Worm (Caenorhabditis elegans): Measurements from ENCODE around the gene Y38C1AA.12.

DNA sequence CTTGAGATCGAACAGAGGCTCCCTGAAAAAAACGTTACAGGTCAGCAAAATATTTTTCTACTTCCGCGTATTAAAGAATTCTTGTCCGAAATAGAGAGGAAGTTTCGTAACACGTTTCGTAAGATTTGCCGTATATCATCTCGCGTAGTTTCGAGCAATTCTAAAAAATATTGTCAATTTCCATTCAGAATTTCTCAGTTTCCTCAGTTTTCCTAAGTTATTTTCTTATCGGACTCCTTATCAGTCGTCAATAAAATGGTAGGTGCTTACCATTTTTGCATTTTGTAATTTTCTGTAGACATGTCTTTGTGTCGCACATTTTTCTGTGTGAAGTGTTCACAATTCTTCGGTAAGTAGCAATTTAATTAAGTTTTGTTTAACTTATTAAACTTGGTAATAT lies 32.2 kb upstream of the Y38C1AA.12 start, which contains the start of gene Y38C1AA.19:
- TF ChIP-seq skn-1 (tag; optimal IDR thresholded peaks at IDR 0.05) = no peak
- no peak for TF ChIP-seq mdl-1 (tag; optimal IDR thresholded peaks at IDR 0.05)

Data from whole organism, L2 larva.